Worm (Caenorhabditis elegans) whole organism, L4/young adult: ENCODE results near the gene rpl-23.

ENCODE experiments used
- W03F9.2 ChIP-seq: fragments of 150-350 bp; optimal IDR thresholded peaks from 2 replicates; lab custom pipeline; 2014; ENCODE audit warnings: missing biosample characterization, missing genetic modification characterization
- dao-5 ChIP-seq: sonication (generic microtip); optimal IDR thresholded peaks from 2 replicates; lab custom pipeline; 2016; ENCODE audit warnings: missing genotype, missing genetic modification characterization, moderate library complexity, missing compliant biosample characterization
- him-1 ChIP-seq: sonication (generic microtip); optimal IDR thresholded peaks from 2 replicates; lab custom pipeline; 2016; ENCODE audit warnings: missing genotype, missing genetic modification reagents, missing genetic modification characterization, missing compliant biosample characterization

rpl-23 gene

ce11 chrIII:5663521-5663920 is 42.4 kb downstream of the rpl-23 start:
- TF ChIP-seq him-1 (tag; lab: Kevin White, UChicago): no peak
- peak; percentile 72 for TF ChIP-seq W03F9.2 (tag; lab: Kevin White, UChicago)

- no peak for TF ChIP-seq him-1 (tag; lab: Kevin White, UChicago)
- no peak for TF ChIP-seq W03F9.2 (tag; lab: Kevin White, UChicago)
- no peak for TF ChIP-seq dao-5 (tag; lab: Kevin White, UChicago)
These were observed 45.0 kb downstream of the rpl-23 start, which contains the start of gene F54E7.6 for ce11 chrIII:5660976-5661375. TSS of gene F54E7.6 (minus strand) at chrIII:5661085.

ce11 chrIII:5656941-5657340 is 49.0 kb downstream of the rpl-23 start, which contains the start of gene sdz-21:
TSS of gene sdz-21 (minus strand) at chrIII:5657041.
- TF ChIP-seq him-1 (tag; lab: Kevin White, UChicago): no peak
